Worm (Caenorhabditis elegans) whole organism, L4 larva: ENCODE measurements around the gene aldo-2.

ENCODE experiments used
- F10B5.3 ChIP-seq: sonication (generic microtip); optimal IDR thresholded peaks from 2 replicates; lab custom pipeline; 2016; ENCODE audit warnings: mild to moderate bottlenecking, missing genetic modification characterization, missing compliant biosample characterization
- ama-1 ChIP-seq: fragments of 150-350 bp; optimal IDR thresholded peaks from 2 replicates; lab custom pipeline; 2014; ENCODE audit warnings: inconsistent platforms, mixed read lengths
- arid-1 ChIP-seq: fragments of 200-800 bp; sonication (Bioruptor generic); conservative IDR thresholded peaks from 2 replicates; pipeline ENCODE4 v1.3.6; 2022; ENCODE audit warnings: missing genetic modification reagents, missing genetic modification characterization, missing compliant biosample characterization
- dmd-8 ChIP-seq: fragments of 200-800 bp; sonication (Bioruptor generic); IDR thresholded peaks from 2 replicates; pipeline ENCODE4 v1.3.6; 2022; ENCODE audit warnings: missing genetic modification characterization, missing compliant biosample characterization
- nhr-76 ChIP-seq: fragments of 150-350 bp; optimal IDR thresholded peaks from 2 replicates; lab custom pipeline; 2014; ENCODE audit warnings: missing biosample characterization, missing genetic modification characterization

- TF ChIP-seq F10B5.3 (no peak), arid-1 (GFP tag; lab: Robert Waterston, UW) (no peak), nhr-76 (no peak), ama-1 (no peak), dmd-8 (GFP tag; lab: Robert Waterston, UW) (no peak)
These were observed 43.0 kb downstream of the aldo-2 start, which contains the start of the genes R12B2.13 and mdt-15 for ce11 chrIII:5833376-5833775.
